Fruit fly (Drosophila melanogaster) whole organism, embryonic: ENCODE measurements around the gene CG15642.

Experiments
- BtbVII ChIP-seq: fragments of 200-800 bp; sonication (Bioruptor generic); optimal IDR thresholded peaks from 3 replicates; lab custom pipeline; 2017; ENCODE audit warnings: missing biosample characterization, mild to moderate bottlenecking, missing genetic modification characterization
- CG11398 ChIP-seq: fragments of 200-800 bp; sonication (Bioruptor generic); optimal IDR thresholded peaks from 2 replicates; lab custom pipeline; 2016; ENCODE audit warnings: missing biosample characterization, missing genetic modification characterization
- CG2129 ChIP-seq: fragments of 200-800 bp; sonication (Bioruptor generic); IDR thresholded peaks from 2 replicates; pipeline ENCODE4 v1.3.6; 2022; ENCODE audit warnings: missing biosample characterization, missing genetic modification characterization; ENCODE audit not compliant: partially characterized antibody
- CG8478 ChIP-seq: fragments of >200 bp; optimal IDR thresholded peaks from 2 replicates; lab custom pipeline; 2018
- Gug ChIP-seq: fragments of 200-800 bp; sonication (Bioruptor generic); IDR thresholded peaks from 4 replicates; pipeline ENCODE4 v1.3.6; 2022; ENCODE audit warnings: missing biosample characterization, missing genetic modification characterization
- Hmr ChIP-seq: fragments of 200-800 bp; sonication (Bioruptor generic); optimal IDR thresholded peaks from 3 replicates; lab custom pipeline; 2017; ENCODE audit warnings: mild to moderate bottlenecking, missing biosample characterization, missing genetic modification reagents, missing genetic modification characterization
- Sox102F ChIP-seq: fragments of 200-800 bp; sonication (Bioruptor generic); optimal IDR thresholded peaks from 2 replicates; lab custom pipeline; 2018; ENCODE audit warnings: missing biosample characterization, mild to moderate bottlenecking, missing genetic modification characterization, moderate library complexity
- hth ChIP-seq: fragments of >200 bp; optimal IDR thresholded peaks from 2 replicates; lab custom pipeline; 2017; ENCODE audit warnings: inconsistent platforms
- luna ChIP-seq: fragments of 200-800 bp; sonication (Bioruptor generic); optimal IDR thresholded peaks from 2 replicates; lab custom pipeline; 2016; ENCODE audit warnings: missing biosample characterization, missing genetic modification characterization

- no peak; the same call in 3 of the 4 replicates for TF ChIP-seq Gug (GFP tag; lab: Robert Waterston, UW)
- TF ChIP-seq luna (GFP tag; lab: Kevin White, UChicago) = no peak
- TF ChIP-seq BtbVII = no peak
- no peak for TF ChIP-seq Sox102F (GFP tag; lab: Kevin White, UChicago)
- no peak for TF ChIP-seq CG8478 (lab: Kevin White, UChicago)
- no peak for TF ChIP-seq Hmr
- TF ChIP-seq CG2129 (GFP tag; lab: Robert Waterston, UW) = peak; percentile 55
- TF ChIP-seq hth (lab: Kevin White, UChicago) = no peak
- no peak for TF ChIP-seq CG11398 (GFP tag; lab: Kevin White, UChicago)
These were observed 5.1 kb downstream of the CG15642 start, which contains the start of the genes shtd, CG6294 and CG6299 for dm6 chrX:15462436-15462857.
